Worm (Caenorhabditis elegans) whole organism, midembryonic: ENCODE results near the gene C06E1.9.

Experiments
- T22C8.4 ChIP-seq: fragments of 200-800 bp; sonication (Bioruptor generic); IDR thresholded peaks from 2 replicates; pipeline ENCODE4 v1.3.6; 2022; ENCODE audit warnings: missing genetic modification characterization, missing compliant biosample characterization
- ztf-29 ChIP-seq: fragments of 200-800 bp; sonication (Bioruptor generic); IDR thresholded peaks from 2 replicates; pipeline ENCODE4 v1.3.6; 2022; ENCODE audit warnings: missing genetic modification reagents, missing genetic modification characterization, missing compliant biosample characterization

ce11 chrIII:8613573-8613972 is 4.0 kb upstream of the C06E1.9 start:
- TF ChIP-seq T22C8.4 (GFP tag; lab: Robert Waterston, UW) (no peak), ztf-29 (GFP tag; lab: Robert Waterston, UW) (no peak)
